Worm (Caenorhabditis elegans): ENCODE data around the gene nlp-55.

ce11 chrII:8266559-8266958 lies 28.6 kb downstream of the nlp-55 start:
- TF ChIP-seq sox-4 (tag; optimal IDR thresholded peaks at IDR 0.05) = no peak
- no peak for TF ChIP-seq dve-1 (tag; optimal IDR thresholded peaks at IDR 0.05)
- TF ChIP-seq pqm-1 (tag; optimal IDR thresholded peaks at IDR 0.05) = no peak
- no peak for TF ChIP-seq ets-4 (tag; optimal IDR thresholded peaks at IDR 0.05)
